Fruit fly (Drosophila melanogaster) whole organism, embryonic: ENCODE data around the gene kdn.
A peak's percentile ranks its signal among the peaks of the same experiment; 100 is the strongest.

ENCODE experiments used
- Antp ChIP-seq: fragments of 200-800 bp; sonication (Bioruptor generic); optimal IDR thresholded peaks from 3 replicates; lab custom pipeline; 2016; ENCODE audit warnings: missing biosample characterization, missing genetic modification characterization
- Awh ChIP-seq: fragments of 200-800 bp; sonication (Bioruptor generic); IDR thresholded peaks from 2 replicates; pipeline ENCODE4, ENCODE4 v1.3.6; 2022; ENCODE audit warnings: missing biosample characterization, missing genetic modification characterization
- CG10267 ChIP-seq: fragments of 200-800 bp; sonication (Bioruptor generic); optimal IDR thresholded peaks from 2 replicates; lab custom pipeline; 2018; ENCODE audit warnings: missing biosample characterization, mild to moderate bottlenecking, missing genetic modification characterization, moderate library complexity
- CG11504 ChIP-seq: fragments of 200-800 bp; sonication (Bioruptor generic); optimal IDR thresholded peaks from 3 replicates; lab custom pipeline; 2019; ENCODE audit warnings: missing biosample characterization, mild to moderate bottlenecking, missing genetic modification characterization, moderate library complexity
- CG12219 ChIP-seq: fragments of 200-800 bp; sonication (Bioruptor generic); optimal IDR thresholded peaks from 3 replicates; lab custom pipeline; 2018; ENCODE audit warnings: missing biosample characterization, mild to moderate bottlenecking, missing genetic modification characterization
- CG13296 ChIP-seq: fragments of 200-800 bp; sonication (Bioruptor generic); optimal IDR thresholded peaks from 3 replicates; lab custom pipeline; 2018; ENCODE audit warnings: missing biosample characterization, mild to moderate bottlenecking, missing genetic modification characterization
- CG14965 ChIP-seq: fragments of 200-800 bp; sonication (Bioruptor generic); optimal IDR thresholded peaks from 2 replicates; lab custom pipeline; 2016; ENCODE audit warnings: missing biosample characterization, missing genetic modification characterization, borderline replicate concordance
- CG15514 ChIP-seq: fragments of 200-800 bp; sonication (Bioruptor generic); optimal IDR thresholded peaks from 3 replicates; lab custom pipeline; 2017; ENCODE audit warnings: missing biosample characterization, missing genetic modification characterization, mild to moderate bottlenecking, moderate library complexity, missing genetic modification reagents
- CG1603 ChIP-seq: fragments of 200-800 bp; sonication (Bioruptor generic); optimal IDR thresholded peaks from 2 replicates; lab custom pipeline; 2019; ENCODE audit warnings: missing biosample characterization, mild to moderate bottlenecking, missing genetic modification characterization, moderate library complexity
- CG16815 ChIP-seq: fragments of 200-800 bp; sonication (Bioruptor generic); optimal IDR thresholded peaks from 3 replicates; lab custom pipeline; 2017; ENCODE audit warnings: missing biosample characterization, mild to moderate bottlenecking, missing genetic modification characterization
- CG17361 ChIP-seq: fragments of 200-800 bp; sonication (Bioruptor generic); IDR thresholded peaks from 3 replicates; pipeline ENCODE4 v1.3.6; 2022; ENCODE audit warnings: missing biosample characterization, missing genetic modification characterization
- CG18764 ChIP-seq: fragments of 200-800 bp; sonication (Bioruptor generic); optimal IDR thresholded peaks from 3 replicates; lab custom pipeline; 2016; ENCODE audit warnings: missing biosample characterization, missing genetic modification characterization
- CG2889 ChIP-seq: fragments of 200-800 bp; sonication (Bioruptor generic); IDR thresholded peaks from 3 replicates; pipeline ENCODE4 v1.3.6; 2022; ENCODE audit warnings: missing biosample characterization, missing genetic modification characterization
- CG30403 ChIP-seq: fragments of 200-800 bp; sonication (Bioruptor generic); optimal IDR thresholded peaks from 3 replicates; lab custom pipeline; 2016; ENCODE audit warnings: missing biosample characterization, missing genetic modification characterization
- CG31388 ChIP-seq: fragments of 200-800 bp; sonication (Bioruptor generic); optimal IDR thresholded peaks from 2 replicates; lab custom pipeline; 2016; ENCODE audit warnings: missing biosample characterization, missing genetic modification characterization
- CG32767 ChIP-seq: fragments of 200-800 bp; sonication (Bioruptor generic); IDR thresholded peaks from 2 replicates; pipeline ENCODE4 v1.3.6; 2022; ENCODE audit warnings: missing biosample characterization, missing genetic modification characterization
- CG4282 ChIP-seq: fragments of 200-800 bp; sonication (Bioruptor generic); optimal IDR thresholded peaks from 2 replicates; lab custom pipeline; 2016; ENCODE audit warnings: missing biosample characterization, missing genetic modification characterization
- CG4730 ChIP-seq: fragments of 200-800 bp; sonication (Bioruptor generic); IDR thresholded peaks from 2 replicates; pipeline ENCODE4 v1.3.6; 2022; ENCODE audit warnings: missing biosample characterization, missing genetic modification characterization
- CG5180 ChIP-seq: fragments of 200-800 bp; sonication (Bioruptor generic); optimal IDR thresholded peaks from 3 replicates; lab custom pipeline; 2017; ENCODE audit warnings: missing biosample characterization, missing genetic modification characterization, mild to moderate bottlenecking, moderate library complexity, missing genetic modification reagents
- CG7357 ChIP-seq: fragments of 200-800 bp; sonication (Bioruptor generic); IDR thresholded peaks from 3 replicates; pipeline ENCODE4 v1.3.6; 2022; ENCODE audit warnings: missing biosample characterization, missing genetic modification characterization
- CG7963 ChIP-seq: fragments of 200-800 bp; sonication (Bioruptor generic); IDR thresholded peaks from 3 replicates; pipeline ENCODE4 v1.3.6; 2022; ENCODE audit warnings: missing biosample characterization, missing genetic modification characterization; ENCODE audit not compliant: partially characterized antibody
- CG8290 ChIP-seq, 3 experiments: fragments of 200-800 bp; sonication (Bioruptor generic); optimal IDR thresholded peaks; 2 replicates each; lab custom pipeline; 2016 to 2019; ENCODE audit warnings: missing biosample characterization in 3 of 3, missing genetic modification characterization in 3 of 3, mild to moderate bottlenecking in 2 of 3, moderate library complexity in 1 of 3
- CG8924 ChIP-seq: fragments of 200-800 bp; optimal IDR thresholded peaks from 3 replicates; lab custom pipeline; 2019; ENCODE audit warnings: missing biosample characterization, mild to moderate bottlenecking, missing genetic modification characterization, moderate library complexity
- E2f1 ChIP-seq: fragments of 200-800 bp; sonication (Bioruptor generic); IDR thresholded peaks from 2 replicates; pipeline ENCODE4 v1.3.6; 2022; ENCODE audit warnings: missing biosample characterization, missing genetic modification characterization
- ERR ChIP-seq: fragments of 200-800 bp; sonication (Bioruptor generic); optimal IDR thresholded peaks from 2 replicates; lab custom pipeline; 2016; ENCODE audit warnings: missing biosample characterization, missing genetic modification characterization
- Hr78 ChIP-seq, 2 experiments: fragments of 200-800 bp in 1 of 2; fragments of >200 bp in 1 of 2; sonication (Bioruptor generic) in 1 of 2; optimal IDR thresholded peaks; 2 replicates each; lab custom pipeline; 2017 to 2019; ENCODE audit warnings: missing biosample characterization in 2 of 2, missing genetic modification characterization in 2 of 2, mild to moderate bottlenecking in 1 of 2, moderate library complexity in 1 of 2
- MESR4 ChIP-seq: fragments of 200-800 bp; sonication (Bioruptor generic); optimal IDR thresholded peaks from 2 replicates; lab custom pipeline; 2018; ENCODE audit warnings: missing biosample characterization, mild to moderate bottlenecking, missing genetic modification characterization, moderate library complexity
- NC2β ChIP-seq: fragments of 200-800 bp; sonication (Bioruptor generic); optimal IDR thresholded peaks from 2 replicates; lab custom pipeline; 2016; ENCODE audit warnings: missing biosample characterization, missing genetic modification characterization
- Opbp ChIP-seq: fragments of 200-800 bp; sonication (Bioruptor generic); IDR thresholded peaks from 3 replicates; pipeline ENCODE4 v1.3.6; 2022; ENCODE audit warnings: missing biosample characterization, missing genetic modification characterization; ENCODE audit not compliant: partially characterized antibody
- Six4 ChIP-seq: fragments of 200-800 bp; sonication (Bioruptor generic); optimal IDR thresholded peaks from 2 replicates; lab custom pipeline; 2016; ENCODE audit warnings: missing biosample characterization, missing genetic modification characterization
- amos ChIP-seq: fragments of 200-800 bp; sonication (Bioruptor generic); IDR thresholded peaks from 2 replicates; pipeline ENCODE4 v1.3.6; 2022; ENCODE audit warnings: missing biosample characterization, missing genetic modification characterization; ENCODE audit not compliant: partially characterized antibody
- br ChIP-seq: fragments of >200 bp; optimal IDR thresholded peaks from 2 replicates; lab custom pipeline; 2017
- esg ChIP-seq: fragments of 200-800 bp; sonication (Bioruptor generic); conservative IDR thresholded peaks from 2 replicates; pipeline ENCODE4 v1.3.6; 2022; ENCODE audit warnings: missing biosample characterization, missing genetic modification characterization
- gce ChIP-seq: fragments of 200-800 bp; sonication (Bioruptor generic); IDR thresholded peaks from 3 replicates; pipeline ENCODE4 v1.3.6; 2022; ENCODE audit warnings: missing biosample characterization, missing genetic modification characterization
- gcm ChIP-seq: fragments of 200-800 bp; sonication (Bioruptor generic); optimal IDR thresholded peaks from 2 replicates; lab custom pipeline; 2019; ENCODE audit warnings: missing biosample characterization, mild to moderate bottlenecking, missing genetic modification characterization, moderate library complexity
- gem ChIP-seq: fragments of 200-800 bp; sonication (Bioruptor generic); optimal IDR thresholded peaks from 2 replicates; lab custom pipeline; 2019; ENCODE audit warnings: missing biosample characterization, mild to moderate bottlenecking, missing genetic modification characterization, moderate library complexity
- ham ChIP-seq: fragments of 200-800 bp; sonication (Bioruptor generic); IDR thresholded peaks from 2 replicates; pipeline ENCODE4 v1.3.6; 2022; ENCODE audit warnings: missing biosample characterization, missing genetic modification characterization
- lola ChIP-seq, 3 experiments: fragments of >200 bp in 2 of 3; fragments of 200-800 bp in 1 of 3; sonication (Bioruptor generic) in 1 of 3; optimal IDR thresholded peaks; 2 replicates each; lab custom pipeline; 2017 to 2019; ENCODE audit warnings: missing biosample characterization in 3 of 3, missing genetic modification characterization in 3 of 3, mild to moderate bottlenecking in 1 of 3, moderate library complexity in 1 of 3
- nerfin-1 ChIP-seq: fragments of 200-800 bp; sonication (Bioruptor generic); optimal IDR thresholded peaks from 3 replicates; lab custom pipeline; 2019; ENCODE audit warnings: missing biosample characterization, mild to moderate bottlenecking, missing genetic modification characterization, moderate library complexity
- nom ChIP-seq: fragments of 200-800 bp; sonication (Bioruptor generic); optimal IDR thresholded peaks from 2 replicates; lab custom pipeline; 2017; ENCODE audit warnings: missing biosample characterization, missing genetic modification characterization, mild to moderate bottlenecking, moderate library complexity, missing genetic modification reagents
- org-1 ChIP-seq: fragments of 200-800 bp; sonication (Bioruptor generic); optimal IDR thresholded peaks from 2 replicates; lab custom pipeline; 2017; ENCODE audit warnings: missing biosample characterization, missing genetic modification characterization
- pan ChIP-seq, 4 experiments: fragments of >200 bp in 3 of 4; fragments of 200-800 bp in 1 of 4; sonication (Bioruptor generic) in 1 of 4; optimal IDR thresholded peaks in 3 of 4; IDR thresholded peaks in 1 of 4; 2 replicates each; pipeline versions ENCODE4 v1.3.6 to Lab custom; 2017 to 2022; ENCODE audit warnings: missing biosample characterization in 2 of 4, missing genetic modification characterization in 2 of 4, mixed read lengths in 1 of 4
- peb ChIP-seq: fragments of 200-800 bp; sonication (Bioruptor generic); IDR thresholded peaks from 2 replicates; pipeline ENCODE4 v1.3.6; 2022; ENCODE audit warnings: missing biosample characterization, missing genetic modification characterization
- repo ChIP-seq: fragments of 200-800 bp; sonication (Bioruptor generic); optimal IDR thresholded peaks from 2 replicates; lab custom pipeline; 2016; ENCODE audit warnings: missing biosample characterization, missing genetic modification characterization
- rib ChIP-seq: fragments of 200-800 bp; sonication (Bioruptor generic); IDR thresholded peaks from 2 replicates; pipeline ENCODE4 v1.3.6; 2022; ENCODE audit warnings: missing biosample characterization, missing genetic modification characterization
- slp2 ChIP-seq: fragments of 200-800 bp; sonication (Bioruptor generic); optimal IDR thresholded peaks from 2 replicates; lab custom pipeline; 2016; ENCODE audit warnings: missing biosample characterization, missing genetic modification characterization
- ssp ChIP-seq: fragments of 200-800 bp; sonication (Bioruptor generic); IDR thresholded peaks from 2 replicates; pipeline ENCODE4 v1.3.6; 2022; ENCODE audit warnings: missing biosample characterization, missing genetic modification characterization
- twi ChIP-seq: fragments of 200-800 bp; optimal IDR thresholded peaks from 2 replicates; lab custom pipeline; 2019; ENCODE audit warnings: missing biosample characterization, mild to moderate bottlenecking, missing genetic modification characterization, moderate library complexity
- vfl ChIP-seq: fragments of 200-800 bp; sonication (Bioruptor generic); optimal IDR thresholded peaks from 2 replicates; lab custom pipeline; 2016; ENCODE audit warnings: missing biosample characterization, missing genetic modification characterization
- zfh2 ChIP-seq: fragments of 200-800 bp; sonication (Bioruptor generic); optimal IDR thresholded peaks from 2 replicates; lab custom pipeline; 2016; ENCODE audit warnings: missing biosample characterization, missing genetic modification characterization

kdn gene

DNA sequence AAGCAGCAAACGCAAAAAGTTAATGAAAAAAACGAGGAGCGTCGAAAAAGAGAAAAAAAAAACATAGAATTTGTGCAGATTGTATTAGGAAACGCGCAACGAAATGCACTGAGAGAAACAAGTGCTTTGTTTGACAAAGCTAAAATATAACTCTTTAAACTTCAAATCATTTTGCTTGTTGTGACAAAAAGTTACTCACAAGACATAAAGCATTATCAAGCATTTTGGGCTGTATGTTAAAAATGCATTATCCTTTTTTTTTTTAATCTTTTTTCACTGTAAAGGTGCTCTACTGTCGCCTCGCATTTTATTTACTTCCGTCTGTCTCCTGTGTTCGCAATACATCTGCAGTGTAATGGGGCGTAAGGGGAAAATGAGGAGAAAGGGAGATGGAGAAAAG, 26.3 kb downstream of the kdn start (continued):
- TF ChIP-seq CG14965 (GFP tag; lab: Kevin White, UChicago), result no peak
- TF ChIP-seq CG7963 (GFP tag; lab: Robert Waterston, UW), result no peak
- TF ChIP-seq CG8290 (GFP tag; optimal IDR thresholded peaks at IDR 0.05; lab: Kevin White, UChicago), result no peak
- TF ChIP-seq CG8290 (tag; optimal IDR thresholded peaks at IDR 0.05; lab: Kevin White, UChicago), result no peak
- TF ChIP-seq twi (tag; lab: Kevin White, UChicago), result no peak
- no peak for TF ChIP-seq nerfin-1
- TF ChIP-seq ham (GFP tag; lab: Robert Waterston, UW), result no peak
- no peak for TF ChIP-seq Six4 (GFP tag; lab: Kevin White, UChicago)
- no peak for TF ChIP-seq Opbp (GFP tag; lab: Robert Waterston, UW)
- no peak for TF ChIP-seq Hr78 (GFP tag; optimal IDR thresholded peaks at IDR 0.05; lab: Kevin White, UChicago)
- no peak for TF ChIP-seq rib (GFP tag; lab: Robert Waterston, UW)
- TF ChIP-seq CG4730 (GFP tag; lab: Robert Waterston, UW), result no peak
- no peak for TF ChIP-seq CG8924 (tag; lab: Kevin White, UChicago)
- no peak for TF ChIP-seq CG10267
- no peak for TF ChIP-seq ERR (GFP tag; lab: Kevin White, UChicago)
- no peak for TF ChIP-seq gcm
- TF ChIP-seq NC2β, result no peak
- no peak for TF ChIP-seq CG2889
- no peak for TF ChIP-seq CG32767
- TF ChIP-seq CG11504 (tag; lab: Kevin White, UChicago), result peak; percentile 50
- peak; percentile 15 for TF ChIP-seq CG30403 (GFP tag; lab: Kevin White, UChicago)
- TF ChIP-seq repo, result no peak
- no peak for TF ChIP-seq CG13296 (GFP tag; lab: Kevin White, UChicago)
- no peak for TF ChIP-seq vfl (GFP tag; lab: Kevin White, UChicago)
- no peak for TF ChIP-seq CG4282
- no peak for TF ChIP-seq CG12219
- no peak for TF ChIP-seq CG31388 (GFP tag; lab: Kevin White, UChicago)
- peak; percentile 12 for TF ChIP-seq Antp (GFP tag; lab: Kevin White, UChicago)
- TF ChIP-seq E2f1, result no peak
- no peak for TF ChIP-seq slp2 (GFP tag; lab: Kevin White, UChicago)
- no peak for TF ChIP-seq peb (GFP tag; lab: Robert Waterston, UW)
- TF ChIP-seq amos (GFP tag; lab: Robert Waterston, UW), result no peak
- TF ChIP-seq CG17361 (GFP tag; lab: Robert Waterston, UW), result no peak
- peak; percentile 3 for TF ChIP-seq CG1603 (tag; lab: Kevin White, UChicago)
- no peak for TF ChIP-seq pan (optimal IDR thresholded peaks at IDR 0.05; lab: Kevin White, UChicago)
- TF ChIP-seq pan (GFP tag; optimal IDR thresholded peaks at IDR 0.05 in 1 of 2, IDR thresholded peaks at IDR 0.05 in 1 of 2), result no peak
- TF ChIP-seq CG15514 (GFP tag; lab: Kevin White, UChicago), result no peak
- TF ChIP-seq CG16815, result no peak
- TF ChIP-seq org-1 (GFP tag; lab: Kevin White, UChicago), result no peak
- peak; percentile 54 for TF ChIP-seq gem (tag; lab: Kevin White, UChicago)
- TF ChIP-seq CG5180 (GFP tag; lab: Kevin White, UChicago), result no peak
- no peak for TF ChIP-seq MESR4 (GFP tag; lab: Kevin White, UChicago)
- no peak for TF ChIP-seq esg (GFP tag; lab: Robert Waterston, UW)
- no peak for TF ChIP-seq gce (GFP tag; lab: Robert Waterston, UW)
- no peak for TF ChIP-seq Awh (GFP tag; lab: Robert Waterston, UW)
- TF ChIP-seq nom (GFP tag; lab: Kevin White, UChicago), result no peak
- no peak for TF ChIP-seq br (lab: Kevin White, UChicago)
- TF ChIP-seq zfh2 (GFP tag; lab: Kevin White, UChicago), result no peak
- no peak for TF ChIP-seq lola (GFP tag; optimal IDR thresholded peaks at IDR 0.05; lab: Kevin White, UChicago)
- TF ChIP-seq CG7357 (GFP tag; lab: Robert Waterston, UW), result no peak
- no peak for TF ChIP-seq CG18764 (GFP tag; lab: Kevin White, UChicago)
- TF ChIP-seq ssp (GFP tag; lab: Robert Waterston, UW), result no peak; the same call in 1 of the 2 replicates
